Fruit fly (Drosophila melanogaster): ENCODE measurements around the gene Hipk.

Gene Hipk

DNA sequence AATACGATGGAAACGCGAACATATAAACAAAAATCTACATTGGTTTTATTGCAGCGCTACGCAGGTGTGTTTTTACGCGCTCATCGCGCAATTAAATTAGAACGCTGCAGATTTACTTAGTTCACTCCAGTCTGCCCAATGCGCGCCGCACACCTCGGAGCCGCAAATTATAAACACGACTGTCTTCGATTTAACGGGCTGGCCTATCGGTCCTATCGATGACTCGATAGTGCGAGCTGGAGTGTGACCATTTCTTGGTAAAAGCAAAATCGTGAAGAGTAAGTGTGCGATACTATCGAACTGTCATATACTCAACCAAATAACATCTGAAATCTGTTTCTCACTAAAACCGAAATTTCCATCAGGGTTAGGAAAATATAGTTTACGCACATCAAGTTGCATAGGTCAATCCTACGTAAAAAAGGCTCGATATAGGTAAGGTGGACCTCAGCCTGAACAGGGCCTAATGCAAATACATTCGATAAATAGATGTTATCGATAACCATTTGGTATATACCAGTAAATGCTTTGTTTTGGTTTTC is 2.4 kb upstream of the Hipk start, which contains the start of the genes klar and BORCS6 (continued):
- TF ChIP-seq CG17359 (tag; optimal IDR thresholded peaks at IDR 0.05) (peak; percentile 10), jigr1 (GFP tag; IDR thresholded peaks at IDR 0.05) (no peak), Doc2 (GFP tag; IDR thresholded peaks at IDR 0.05) (no peak), E2f2 (GFP tag; IDR thresholded peaks at IDR 0.05) (peak; percentile 62), MBD-R2 (GFP tag; IDR thresholded peaks at IDR 0.05) (no peak; the same call in none of the 2 replicates), MESR4 (GFP tag; optimal IDR thresholded peaks at IDR 0.05) (peak; percentile 42), scrt (GFP tag; optimal IDR thresholded peaks at IDR 0.05) (peak; percentile 23), kay (GFP tag; optimal IDR thresholded peaks at IDR 0.05) (peak; percentile 55), Sox100B (GFP tag; optimal IDR thresholded peaks at IDR 0.05) (no peak), CG32532 (GFP tag; IDR thresholded peaks at IDR 0.05) (peak; percentile 77), tll (GFP tag; optimal IDR thresholded peaks at IDR 0.05) (peak in 1 of 2 experiments; percentile 88), lbe (GFP tag; optimal IDR thresholded peaks at IDR 0.05) (peak; percentile 28), gfzf (GFP tag; optimal IDR thresholded peaks at IDR 0.05) (peak; percentile 97), eyg (GFP tag; optimal IDR thresholded peaks at IDR 0.05) (peak; percentile 37), run (tag; optimal IDR thresholded peaks at IDR 0.05) (peak; percentile 29), CG10274 (GFP tag; optimal IDR thresholded peaks at IDR 0.05) (no peak), gce (GFP tag; IDR thresholded peaks at IDR 0.05) (no peak), vvl (GFP tag; IDR thresholded peaks at IDR 0.05) (peak; percentile 75), fu2 (GFP tag; optimal IDR thresholded peaks at IDR 0.05) (peak; percentile 37), Ets97D (GFP tag; optimal IDR thresholded peaks at IDR 0.05) (peak; percentile 88), HmgZ (tag; optimal IDR thresholded peaks at IDR 0.05) (peak; percentile 68), Asciz (GFP tag; optimal IDR thresholded peaks at IDR 0.05) (no peak), CG6791 (GFP tag; IDR thresholded peaks at IDR 0.05; ENCODE audit: partially characterized antibody) (peak; percentile 96), Hey (tag; optimal IDR thresholded peaks at IDR 0.05) (peak; percentile 8), al (GFP tag; IDR thresholded peaks at IDR 0.05) (peak; percentile 64), H2.0 (GFP tag; IDR thresholded peaks at IDR 0.05) (no peak), CG1602 (GFP tag; optimal IDR thresholded peaks at IDR 0.05) (peak; percentile 43), Scr (GFP tag; IDR thresholded peaks at IDR 0.05; ENCODE audit: partially characterized antibody) (peak; percentile 97), knrl (GFP tag; IDR thresholded peaks at IDR 0.05; ENCODE audit: partially characterized antibody) (peak; percentile 97), CG12299 (tag; optimal IDR thresholded peaks at IDR 0.05) (peak; percentile 31), Elba2 (GFP tag; optimal IDR thresholded peaks at IDR 0.05) (no peak), CG33557 (GFP tag; optimal IDR thresholded peaks at IDR 0.05) (peak; percentile 1), CG12659 (GFP tag; optimal IDR thresholded peaks at IDR 0.05) (peak; percentile 88), crc (GFP tag; optimal IDR thresholded peaks at IDR 0.05) (peak; percentile 23), CG14441 (GFP tag; IDR thresholded peaks at IDR 0.05) (peak; percentile 21; the same call in 1 of the 2 replicates), hth (optimal IDR thresholded peaks at IDR 0.05) (no peak), CG15514 (GFP tag; optimal IDR thresholded peaks at IDR 0.05) (peak; percentile 71), Hsf (GFP tag; optimal IDR thresholded peaks at IDR 0.05) (peak; percentile 57), onecut (GFP tag; IDR thresholded peaks at IDR 0.05) (peak; percentile 54), lmd (GFP tag; IDR thresholded peaks at IDR 0.05) (no peak; the same call in 1 of the 2 replicates), H15 (GFP tag; IDR thresholded peaks at IDR 0.05) (no peak), CG3726 (GFP tag; IDR thresholded peaks at IDR 0.05) (no peak), CG2120 (GFP tag; optimal IDR thresholded peaks at IDR 0.05) (peak; percentile 86), slp2 (GFP tag; optimal IDR thresholded peaks at IDR 0.05) (peak; percentile 62), CG6175 (GFP tag; IDR thresholded peaks at IDR 0.05) (no peak), CG43689 (GFP tag; IDR thresholded peaks at IDR 0.05) (no peak), CG12391 (tag; optimal IDR thresholded peaks at IDR 0.05) (peak; percentile 79), CG2116 (GFP tag; optimal IDR thresholded peaks at IDR 0.05) (peak; percentile 93), CG32767 (GFP tag; IDR thresholded peaks at IDR 0.05) (no peak), CG1529 (GFP tag; optimal IDR thresholded peaks at IDR 0.05) (no peak), zfh2 (GFP tag; optimal IDR thresholded peaks at IDR 0.05) (peak; percentile 77)

Data from whole organism, embryonic.